Worm (Caenorhabditis elegans) whole organism, young adult: ENCODE measurements around the gene C04H4.1.

Experiments
- B0035.1 ChIP-seq: sonication (generic microtip); optimal IDR thresholded peaks from 2 replicates; lab custom pipeline; 2016; ENCODE audit warnings: missing genetic modification characterization, mild to moderate bottlenecking, missing compliant biosample characterization, missing genotype, missing genetic modification reagents
- ekl-4 ChIP-seq: fragments of 200-800 bp; sonication (Bioruptor generic); IDR thresholded peaks from 2 replicates; pipeline ENCODE4 v1.3.6; 2022; ENCODE audit warnings: missing genetic modification reagents, missing genetic modification characterization, missing compliant biosample characterization
- mcd-1 ChIP-seq: fragments of 200-800 bp; sonication (Bioruptor generic); IDR thresholded peaks from 2 replicates; pipeline ENCODE4 v1.3.6; 2022; ENCODE audit warnings: missing genetic modification reagents, missing genetic modification characterization, missing compliant biosample characterization
- pha-4 ChIP-seq: fragments of 150-350 bp; sonication (generic microtip); optimal IDR thresholded peaks from 2 replicates; lab custom pipeline; 2014; ENCODE audit warnings: missing biosample characterization, missing genetic modification reagents, missing genetic modification characterization

- TF ChIP-seq B0035.1 (tag; lab: Kevin White, UChicago), result no peak
- no peak for TF ChIP-seq pha-4 (tag; lab: Kevin White, UChicago)
- TF ChIP-seq mcd-1 (GFP tag; lab: Robert Waterston, UW), result no peak
- TF ChIP-seq ekl-4 (GFP tag; lab: Robert Waterston, UW), result no peak
Observed at ce11 chrII:7930671-7931070, 28.0 kb upstream of the C04H4.1 start.
